Fruit fly (Drosophila melanogaster) whole organism, pupa: Measurements from ENCODE around the gene eIF4G2.

Experiments used
- CG4496 ChIP-seq: fragments of 200-800 bp; sonication (Bioruptor generic); IDR thresholded peaks from 3 replicates; pipeline ENCODE4 v1.3.6; 2022; ENCODE audit warnings: missing biosample characterization, missing genetic modification characterization
- CG8159 ChIP-seq: fragments of 200-800 bp; sonication (Bioruptor generic); optimal IDR thresholded peaks from 3 replicates; lab custom pipeline; 2018; ENCODE audit warnings: missing biosample characterization, mild to moderate bottlenecking, missing genetic modification characterization, moderate library complexity
- Pif1B ChIP-seq: fragments of 200-800 bp; sonication (Bioruptor generic); optimal IDR thresholded peaks from 3 replicates; lab custom pipeline; 2016; ENCODE audit warnings: missing biosample characterization, missing genetic modification characterization
- gl ChIP-seq: fragments of 200-800 bp; sonication (Bioruptor generic); optimal IDR thresholded peaks from 2 replicates; lab custom pipeline; 2018; ENCODE audit warnings: missing biosample characterization, mild to moderate bottlenecking, missing genetic modification characterization

dm6 chr3R:23763622-23764273 lies 55.3 kb downstream of the eIF4G2 start, which contains the start of gene Lsd-1:
- TF ChIP-seq Pif1B (GFP tag; lab: Kevin White, UChicago), result peak; percentile 5
- TF ChIP-seq CG4496 (GFP tag; lab: Robert Waterston, UW), result peak; percentile 36; the same call in 1 of the 3 replicates
- peak; percentile 71 for TF ChIP-seq gl (tag; lab: Kevin White, UChicago)
- peak; percentile 75 for TF ChIP-seq CG8159 (tag; lab: Kevin White, UChicago)
